Fruit fly (Drosophila melanogaster) whole organism, embryonic: ENCODE results near the gene CG13248.

Experiments used
- CG10543 ChIP-seq: fragments of 200-800 bp; sonication (Bioruptor generic); optimal IDR thresholded peaks from 3 replicates; lab custom pipeline; 2017; ENCODE audit warnings: missing biosample characterization, mild to moderate bottlenecking, missing genetic modification characterization, moderate library complexity
- CG10565 ChIP-seq: fragments of 200-800 bp; sonication (Bioruptor generic); optimal IDR thresholded peaks from 3 replicates; lab custom pipeline; 2016; ENCODE audit warnings: missing biosample characterization, mild to moderate bottlenecking, missing genetic modification characterization
- CG10959 ChIP-seq: fragments of 200-800 bp; sonication (Bioruptor generic); IDR thresholded peaks from 2 replicates; pipeline ENCODE4 v1.3.6; 2022; ENCODE audit warnings: missing biosample characterization, missing genetic modification characterization
- CG11695 ChIP-seq: fragments of 200-800 bp; sonication (Bioruptor generic); IDR thresholded peaks from 3 replicates; pipeline ENCODE4 v1.3.6; 2022; ENCODE audit warnings: missing biosample characterization, missing genetic modification characterization
- CG12104 ChIP-seq: fragments of 200-800 bp; sonication (Bioruptor generic); optimal IDR thresholded peaks from 3 replicates; lab custom pipeline; 2016; ENCODE audit warnings: missing biosample characterization, missing genetic modification characterization
- CG12391 ChIP-seq: fragments of 200-800 bp; sonication (Bioruptor generic); optimal IDR thresholded peaks from 3 replicates; lab custom pipeline; 2018; ENCODE audit warnings: missing biosample characterization, mild to moderate bottlenecking, missing genetic modification characterization, moderate library complexity
- CG12744 ChIP-seq: fragments of 200-800 bp; sonication (Bioruptor generic); optimal IDR thresholded peaks from 2 replicates; lab custom pipeline; 2016; ENCODE audit warnings: missing biosample characterization, missing genetic modification characterization
- CG15269 ChIP-seq: fragments of 200-800 bp; sonication (Bioruptor generic); optimal IDR thresholded peaks from 2 replicates; lab custom pipeline; 2018; ENCODE audit warnings: missing biosample characterization, mild to moderate bottlenecking, missing genetic modification characterization, moderate library complexity
- CG1529 ChIP-seq: fragments of 200-800 bp; sonication (Bioruptor generic); optimal IDR thresholded peaks from 3 replicates; lab custom pipeline; 2018; ENCODE audit warnings: missing biosample characterization, missing genetic modification characterization
- CG18599 ChIP-seq: fragments of 200-800 bp; sonication (Bioruptor generic); optimal IDR thresholded peaks from 3 replicates; lab custom pipeline; 2017; ENCODE audit warnings: missing biosample characterization, missing genetic modification characterization, mild to moderate bottlenecking, moderate library complexity, missing genetic modification reagents
- CG5245 ChIP-seq: fragments of 200-800 bp; sonication (Bioruptor generic); optimal IDR thresholded peaks from 3 replicates; lab custom pipeline; 2016; ENCODE audit warnings: missing biosample characterization, missing genetic modification characterization
- CG5953 ChIP-seq: fragments of 200-800 bp; sonication (Bioruptor generic); IDR thresholded peaks from 2 replicates; pipeline ENCODE4 v1.3.6; 2022; ENCODE audit warnings: missing biosample characterization, missing genetic modification characterization
- CG6654 ChIP-seq: fragments of 200-800 bp; sonication (Bioruptor generic); optimal IDR thresholded peaks from 2 replicates; lab custom pipeline; 2017; ENCODE audit warnings: missing biosample characterization, mild to moderate bottlenecking, missing genetic modification characterization
- CG7357 ChIP-seq: fragments of 200-800 bp; sonication (Bioruptor generic); IDR thresholded peaks from 3 replicates; pipeline ENCODE4 v1.3.6; 2022; ENCODE audit warnings: missing biosample characterization, missing genetic modification characterization
- CG8765 ChIP-seq: fragments of 200-800 bp; sonication (Bioruptor generic); IDR thresholded peaks from 2 replicates; pipeline ENCODE4 v1.3.6; 2022; ENCODE audit warnings: missing biosample characterization, missing genetic modification characterization
- CG9609 ChIP-seq: fragments of 200-800 bp; sonication (Bioruptor generic); optimal IDR thresholded peaks from 3 replicates; lab custom pipeline; 2016; ENCODE audit warnings: missing biosample characterization, missing genetic modification characterization
- CG9932 ChIP-seq: fragments of 200-800 bp; sonication (Bioruptor generic); IDR thresholded peaks from 2 replicates; pipeline ENCODE4 v1.3.6; 2022; ENCODE audit warnings: missing biosample characterization, missing genetic modification characterization
- Fer1 ChIP-seq: fragments of 200-800 bp; sonication (Bioruptor generic); optimal IDR thresholded peaks from 2 replicates; lab custom pipeline; 2017; ENCODE audit warnings: missing biosample characterization, mild to moderate bottlenecking, missing genetic modification characterization
- Max ChIP-seq: fragments of 200-800 bp; sonication (Bioruptor generic); optimal IDR thresholded peaks from 2 replicates; lab custom pipeline; 2016; ENCODE audit warnings: missing biosample characterization, mild to moderate bottlenecking, missing genetic modification characterization
- Neu2 ChIP-seq: fragments of 200-800 bp; sonication (Bioruptor generic); optimal IDR thresholded peaks from 3 replicates; lab custom pipeline; 2016; ENCODE audit warnings: missing biosample characterization, missing genetic modification characterization, borderline replicate concordance
- Nf-YA ChIP-seq: fragments of 200-800 bp; sonication (Bioruptor generic); IDR thresholded peaks from 2 replicates; pipeline ENCODE4 v1.3.6; 2022; ENCODE audit warnings: missing biosample characterization, missing genetic modification characterization
- Nf-YC ChIP-seq: fragments of 200-800 bp; optimal IDR thresholded peaks from 3 replicates; lab custom pipeline; 2019; ENCODE audit warnings: missing biosample characterization, mild to moderate bottlenecking, missing genetic modification characterization, moderate library complexity
- Pdp1 ChIP-seq, 2 experiments: fragments of 200-800 bp; sonication (Bioruptor generic); optimal IDR thresholded peaks; 3 replicates each; lab custom pipeline; 2016; ENCODE audit warnings: missing biosample characterization in 2 of 2, missing genetic modification characterization in 2 of 2, mild to moderate bottlenecking in 1 of 2, moderate library complexity in 1 of 2
- Rfx ChIP-seq: fragments of 200-800 bp; sonication (Bioruptor generic); IDR thresholded peaks from 2 replicates; pipeline ENCODE4 v1.3.6; 2022; ENCODE audit warnings: missing biosample characterization, missing genetic modification characterization
- Scr ChIP-seq: fragments of 200-800 bp; sonication (Bioruptor generic); IDR thresholded peaks from 2 replicates; pipeline ENCODE4 v1.3.6; 2022; ENCODE audit warnings: missing biosample characterization, missing genetic modification characterization; ENCODE audit not compliant: partially characterized antibody
- Sox102F ChIP-seq: fragments of 200-800 bp; sonication (Bioruptor generic); optimal IDR thresholded peaks from 2 replicates; lab custom pipeline; 2018; ENCODE audit warnings: missing biosample characterization, mild to moderate bottlenecking, missing genetic modification characterization, moderate library complexity
- YL-1 ChIP-seq: fragments of 200-800 bp; sonication (Bioruptor generic); optimal IDR thresholded peaks from 3 replicates; lab custom pipeline; 2017; ENCODE audit warnings: missing biosample characterization, mild to moderate bottlenecking, missing genetic modification characterization
- ac ChIP-seq: fragments of 200-800 bp; sonication (Bioruptor generic); optimal IDR thresholded peaks from 3 replicates; lab custom pipeline; 2017; ENCODE audit warnings: missing biosample characterization, mild to moderate bottlenecking, missing genetic modification characterization
- ase ChIP-seq: fragments of 200-800 bp; sonication (Bioruptor generic); IDR thresholded peaks from 3 replicates; pipeline ENCODE4 v1.3.6; 2022; ENCODE audit warnings: missing biosample characterization, missing genetic modification characterization
- bbx ChIP-seq: fragments of 200-800 bp; sonication (Bioruptor generic); IDR thresholded peaks from 2 replicates; pipeline ENCODE4 v1.3.6; 2022; ENCODE audit warnings: missing biosample characterization, missing genetic modification characterization; ENCODE audit not compliant: partially characterized antibody
- dmrt99B ChIP-seq: fragments of 200-800 bp; sonication (Bioruptor generic); optimal IDR thresholded peaks from 2 replicates; lab custom pipeline; 2018; ENCODE audit warnings: missing biosample characterization, mild to moderate bottlenecking, missing genetic modification characterization, moderate library complexity
- emc ChIP-seq: fragments of 200-800 bp; sonication (Bioruptor generic); optimal IDR thresholded peaks from 2 replicates; lab custom pipeline; 2016; ENCODE audit warnings: missing biosample characterization, missing genetic modification characterization
- ewg ChIP-seq: fragments of 200-800 bp; sonication (Bioruptor generic); optimal IDR thresholded peaks from 3 replicates; lab custom pipeline; 2017; ENCODE audit warnings: mild to moderate bottlenecking, missing biosample characterization, missing genetic modification reagents, missing genetic modification characterization
- fd96Cb ChIP-seq: fragments of 200-800 bp; sonication (Bioruptor generic); optimal IDR thresholded peaks from 2 replicates; lab custom pipeline; 2018; ENCODE audit warnings: missing biosample characterization, mild to moderate bottlenecking, missing genetic modification characterization, moderate library complexity
- fu2 ChIP-seq: fragments of 200-800 bp; sonication (Bioruptor generic); optimal IDR thresholded peaks from 2 replicates; lab custom pipeline; 2016; ENCODE audit warnings: missing biosample characterization, missing genetic modification characterization
- grn ChIP-seq: fragments of 200-800 bp; sonication (Bioruptor generic); optimal IDR thresholded peaks from 3 replicates; lab custom pipeline; 2017; ENCODE audit warnings: missing biosample characterization, missing genetic modification characterization
- inv ChIP-seq: fragments of 200-800 bp; sonication (Bioruptor generic); IDR thresholded peaks from 2 replicates; pipeline ENCODE4 v1.3.6; 2022; ENCODE audit warnings: missing biosample characterization, missing genetic modification characterization; ENCODE audit not compliant: partially characterized antibody
- jigr1 ChIP-seq: fragments of 200-800 bp; sonication (Bioruptor generic); IDR thresholded peaks from 3 replicates; pipeline ENCODE4 v1.3.6; 2022; ENCODE audit warnings: missing biosample characterization, missing genetic modification characterization
- ken ChIP-seq: fragments of 200-800 bp; sonication (Bioruptor generic); IDR thresholded peaks from 3 replicates; pipeline ENCODE4 v1.3.6; 2022; ENCODE audit warnings: missing biosample characterization, missing genetic modification characterization
- klu ChIP-seq: fragments of 200-800 bp; sonication (Bioruptor generic); IDR thresholded peaks from 2 replicates; pipeline ENCODE4 v1.3.6; 2022; ENCODE audit warnings: missing biosample characterization, missing genetic modification characterization
- lmd ChIP-seq: fragments of 200-800 bp; sonication (Bioruptor generic); IDR thresholded peaks from 2 replicates; pipeline ENCODE4 v1.3.6; 2022; ENCODE audit warnings: missing biosample characterization, missing genetic modification characterization
- lola ChIP-seq, 3 experiments: fragments of >200 bp in 2 of 3; fragments of 200-800 bp in 1 of 3; sonication (Bioruptor generic) in 1 of 3; optimal IDR thresholded peaks; 2 replicates each; lab custom pipeline; 2017 to 2019; ENCODE audit warnings: missing biosample characterization in 3 of 3, missing genetic modification characterization in 3 of 3, mild to moderate bottlenecking in 1 of 3, moderate library complexity in 1 of 3
- maf-S ChIP-seq: fragments of 200-800 bp; sonication (Bioruptor generic); optimal IDR thresholded peaks from 2 replicates; lab custom pipeline; 2016; ENCODE audit warnings: missing biosample characterization, missing genetic modification characterization
- nerfin-1 ChIP-seq: fragments of 200-800 bp; sonication (Bioruptor generic); optimal IDR thresholded peaks from 3 replicates; lab custom pipeline; 2019; ENCODE audit warnings: missing biosample characterization, mild to moderate bottlenecking, missing genetic modification characterization, moderate library complexity
- salm ChIP-seq: fragments of 200-800 bp; sonication (Bioruptor generic); optimal IDR thresholded peaks from 2 replicates; lab custom pipeline; 2018; ENCODE audit warnings: missing biosample characterization, mild to moderate bottlenecking, missing genetic modification characterization
- slp2 ChIP-seq: fragments of 200-800 bp; sonication (Bioruptor generic); optimal IDR thresholded peaks from 2 replicates; lab custom pipeline; 2016; ENCODE audit warnings: missing biosample characterization, missing genetic modification characterization
- tgo ChIP-seq: fragments of 200-800 bp; sonication (Bioruptor generic); IDR thresholded peaks from 3 replicates; pipeline ENCODE4 v1.3.6; 2022; ENCODE audit warnings: missing biosample characterization, missing genetic modification characterization
- toy ChIP-seq: fragments of 200-800 bp; sonication (Bioruptor generic); IDR thresholded peaks from 2 replicates; pipeline ENCODE4 v1.3.6; 2022; ENCODE audit warnings: missing biosample characterization, missing genetic modification characterization
- vvl ChIP-seq: fragments of 200-800 bp; sonication (Bioruptor generic); IDR thresholded peaks from 2 replicates; pipeline ENCODE4 v1.3.6; 2022; ENCODE audit warnings: missing biosample characterization, missing genetic modification characterization

The CG13248 gene

DNA sequence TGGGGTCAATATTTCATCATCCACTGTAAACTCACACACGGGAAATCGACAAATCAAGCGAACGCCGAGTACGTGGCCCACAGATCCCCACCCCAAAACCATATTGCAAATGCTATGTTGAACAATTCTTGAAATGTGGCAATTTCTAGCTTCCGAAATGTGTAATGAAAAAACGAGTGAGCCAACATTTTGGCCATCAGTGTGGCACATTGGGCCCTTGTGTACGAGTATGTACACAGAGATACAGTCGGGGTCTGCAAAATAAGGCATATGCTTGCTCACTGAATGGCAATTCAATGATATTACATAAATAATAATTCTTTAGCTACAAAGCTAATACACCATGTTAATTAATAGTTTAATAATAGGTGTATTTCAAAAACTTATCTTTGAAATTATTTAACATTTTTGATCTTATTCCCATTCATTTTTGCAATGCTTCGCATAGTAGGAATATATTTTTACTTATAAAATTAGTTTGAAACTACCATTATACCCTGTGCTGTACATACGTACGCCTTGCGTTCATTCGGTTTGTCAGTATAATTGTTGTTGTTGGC, 10.7 kb downstream of the CG13248 start (continued):
- peak; percentile 85 for TF ChIP-seq tgo (GFP tag; lab: Robert Waterston, UW)
- TF ChIP-seq CG5953 (GFP tag; lab: Robert Waterston, UW) = peak; percentile 68
- TF ChIP-seq CG5245 (GFP tag; lab: Kevin White, UChicago) = peak; percentile 72
- TF ChIP-seq YL-1 (GFP tag; lab: Kevin White, UChicago) = peak; percentile 47
- TF ChIP-seq CG12104 = peak; percentile 83
- TF ChIP-seq ewg = peak; percentile 76
- peak; percentile 44; the same call in 1 of the 2 replicates for TF ChIP-seq CG10959 (GFP tag; lab: Robert Waterston, UW)
- TF ChIP-seq CG10565 (GFP tag; lab: Kevin White, UChicago) = no peak
- peak; percentile 74 for TF ChIP-seq CG1529
- TF ChIP-seq slp2 = peak; percentile 73
- TF ChIP-seq inv = no peak
- peak; percentile 92 for TF ChIP-seq Sox102F (GFP tag; lab: Kevin White, UChicago)
- TF ChIP-seq toy (GFP tag; lab: Robert Waterston, UW) = peak; percentile 73
- peak; percentile 82 for TF ChIP-seq klu
- TF ChIP-seq CG9609 = peak; percentile 73
- TF ChIP-seq ken (GFP tag; lab: Robert Waterston, UW) = peak; percentile 56; the same call in 1 of the 3 replicates
- TF ChIP-seq fd96Cb (tag; lab: Kevin White, UChicago) = peak; percentile 84
- TF ChIP-seq nerfin-1 (tag; lab: Kevin White, UChicago) = peak; percentile 87
- TF ChIP-seq Scr (GFP tag; lab: Robert Waterston, UW) = no peak
- no peak for TF ChIP-seq grn (GFP tag; lab: Kevin White, UChicago)
- TF ChIP-seq dmrt99B (tag; lab: Kevin White, UChicago) = peak; percentile 94
- TF ChIP-seq CG12391 (tag; lab: Kevin White, UChicago) = peak; percentile 89
- TF ChIP-seq Rfx (GFP tag; lab: Robert Waterston, UW) = peak; percentile 92
- TF ChIP-seq lola (GFP tag; optimal IDR thresholded peaks at IDR 0.05; lab: Kevin White, UChicago) = peak in 1 of 3 experiments; percentile 81
- TF ChIP-seq Fer1 = peak; percentile 88
- TF ChIP-seq vvl (GFP tag; lab: Robert Waterston, UW) = peak; percentile 90
- peak; percentile 60 for TF ChIP-seq CG6654 (GFP tag; lab: Kevin White, UChicago)
- TF ChIP-seq CG8765 = peak; percentile 71; the same call in 1 of the 2 replicates
- peak; percentile 88 for TF ChIP-seq CG18599 (GFP tag; lab: Kevin White, UChicago)
- peak; percentile 91 for TF ChIP-seq CG11695
- 0 out of 2 replicates have a peak, but pooled peaks have one; percentile 50 for TF ChIP-seq Nf-YA (GFP tag; lab: Robert Waterston, UW)
- no peak for TF ChIP-seq Neu2 (GFP tag; lab: Kevin White, UChicago)
- peak; percentile 88 for TF ChIP-seq lmd (GFP tag; lab: Robert Waterston, UW)
- peak; percentile 82 for TF ChIP-seq Nf-YC (tag; lab: Kevin White, UChicago)
- TF ChIP-seq CG7357 (GFP tag; lab: Robert Waterston, UW) = peak; percentile 72
- peak; percentile 41 for TF ChIP-seq emc (GFP tag; lab: Kevin White, UChicago)
- TF ChIP-seq Max (GFP tag; lab: Kevin White, UChicago) = peak; percentile 86
- TF ChIP-seq bbx (GFP tag; lab: Robert Waterston, UW) = no peak
- TF ChIP-seq maf-S (GFP tag; lab: Kevin White, UChicago) = peak; percentile 76
- peak; percentile 71 for TF ChIP-seq fu2 (GFP tag; lab: Kevin White, UChicago)
- TF ChIP-seq salm (tag; lab: Kevin White, UChicago) = peak; percentile 73
- TF ChIP-seq CG12744 (GFP tag; lab: Kevin White, UChicago) = peak; percentile 78
- peak; percentile 76; the same call in 2 of the 3 replicates for TF ChIP-seq ase (GFP tag; lab: Robert Waterston, UW)
- TF ChIP-seq CG15269 (tag; lab: Kevin White, UChicago) = peak; percentile 94
- no peak for TF ChIP-seq ac (GFP tag; lab: Kevin White, UChicago)
- peak; percentile 90 for TF ChIP-seq CG9932 (GFP tag; lab: Robert Waterston, UW)
- TF ChIP-seq CG10543 (GFP tag; lab: Kevin White, UChicago) = peak; percentile 92
- TF ChIP-seq jigr1 (GFP tag; lab: Robert Waterston, UW) = peak; percentile 58; the same call in 1 of the 3 replicates
- TF ChIP-seq Pdp1 (GFP tag; optimal IDR thresholded peaks at IDR 0.05; lab: Kevin White, UChicago) = peak; percentile 81 to 88
